Worm (Caenorhabditis elegans): ENCODE results near the gene srt-45.

ce11 chrV:19801033-19801432 is 17.1 kb downstream of the srt-45 start, which contains the start of gene Y116F11B.2:
- TF ChIP-seq ztf-29 (GFP tag; IDR thresholded peaks at IDR 0.05) (no peak), flt-1 (GFP tag; IDR thresholded peaks at IDR 0.05) (no peak), cog-1 (tag; optimal IDR thresholded peaks at IDR 0.05) (no peak), klf-2 (GFP tag; conservative IDR thresholded peaks at IDR 0.05) (no peak)

Measured in whole organism, midembryonic.